Worm (Caenorhabditis elegans) whole organism, L4 larva: ENCODE data around the gene hlh-19.

Experiments
- F26F4.8 ChIP-seq: fragments of 200-800 bp; sonication (Bioruptor generic); conservative IDR thresholded peaks from 2 replicates; pipeline ENCODE4 v1.3.6; 2022; ENCODE audit warnings: missing genetic modification characterization, missing compliant biosample characterization
- F37D6.2 ChIP-seq: sonication (generic microtip); optimal IDR thresholded peaks from 2 replicates; lab custom pipeline; 2016; ENCODE audit warnings: mild to moderate bottlenecking, missing genetic modification characterization, missing compliant biosample characterization
- R02D3.7 ChIP-seq: fragments of 150-350 bp; sonication (generic microtip); optimal IDR thresholded peaks from 3 replicates; lab custom pipeline; 2014; ENCODE audit warnings: missing biosample characterization, missing genetic modification characterization
- ZK546.5 ChIP-seq, 2 experiments: sonication (generic microtip); optimal IDR thresholded peaks; 2 replicates each; lab custom pipeline; 2017; ENCODE audit warnings: missing biosample characterization in 2 of 2, missing genetic modification characterization in 2 of 2
- aha-1 ChIP-seq: fragments of 150-350 bp; peaks from one replicate; lab custom pipeline; 2014; ENCODE audit warnings: missing biosample characterization, missing genetic modification characterization
- ama-1 ChIP-seq: fragments of 150-350 bp; optimal IDR thresholded peaks from 2 replicates; lab custom pipeline; 2014; ENCODE audit warnings: inconsistent platforms, mixed read lengths
- attf-4 ChIP-seq: sonication (generic microtip); optimal IDR thresholded peaks from 3 replicates; lab custom pipeline; 2017; ENCODE audit warnings: missing biosample characterization, missing genetic modification characterization
- ces-1 ChIP-seq: fragments of 150-350 bp; sonication (generic microtip); optimal IDR thresholded peaks from 4 replicates; lab custom pipeline; 2014; ENCODE audit warnings: missing biosample characterization, missing genetic modification reagents, missing genetic modification characterization
- daf-16 ChIP-seq, 3 experiments: sonication (generic microtip); optimal IDR thresholded peaks; 2 replicates each; lab custom pipeline; 2016 to 2017; ENCODE audit warnings: missing genetic modification characterization in 3 of 3, missing genetic modification reagents in 3 of 3, mild to moderate bottlenecking in 2 of 3, missing compliant biosample characterization in 2 of 3, missing biosample characterization in 1 of 3, moderate library complexity in 1 of 3
- dmd-6 ChIP-seq: fragments of 200-800 bp; sonication (Bioruptor generic); IDR thresholded peaks from 2 replicates; pipeline ENCODE4 v1.3.6; 2022; ENCODE audit warnings: missing genetic modification reagents, missing genetic modification characterization, missing compliant biosample characterization
- egl-43 ChIP-seq: fragments of 200-800 bp; sonication (Bioruptor generic); IDR thresholded peaks from 2 replicates; pipeline ENCODE4 v1.3.6; 2022; ENCODE audit warnings: missing genetic modification reagents, missing genetic modification characterization, missing compliant biosample characterization
- fkh-10 ChIP-seq: fragments of 150-350 bp; optimal IDR thresholded peaks from 2 replicates; lab custom pipeline; 2014; ENCODE audit warnings: missing biosample characterization, missing genetic modification reagents, missing genetic modification characterization
- gei-8 ChIP-seq: fragments of 200-800 bp; sonication (Bioruptor generic); optimal IDR thresholded peaks from 2 replicates; lab custom pipeline; 2018; ENCODE audit warnings: mild to moderate bottlenecking, missing genetic modification characterization, missing compliant biosample characterization
- hlh-11 ChIP-seq: fragments of 200-800 bp; sonication (Bioruptor generic); optimal IDR thresholded peaks from 2 replicates; lab custom pipeline; 2018; ENCODE audit warnings: mild to moderate bottlenecking, missing genetic modification characterization, missing compliant biosample characterization
- hmg-1.1 ChIP-seq: fragments of 200-800 bp; sonication (Bioruptor generic); IDR thresholded peaks from 2 replicates; pipeline ENCODE4 v1.3.6; 2022; ENCODE audit warnings: missing genetic modification reagents, missing genetic modification characterization, missing compliant biosample characterization
- lin-13 ChIP-seq: fragments of 150-350 bp; optimal IDR thresholded peaks from 2 replicates; lab custom pipeline; 2014; ENCODE audit warnings: missing biosample characterization, missing genetic modification reagents, missing genetic modification characterization
- mdl-1 ChIP-seq, 2 experiments: fragments of 150-350 bp in 1 of 2; sonication (generic microtip) in 1 of 2; optimal IDR thresholded peaks; 2 replicates each; lab custom pipeline; 2014 to 2017; ENCODE audit warnings: missing biosample characterization in 2 of 2, missing genetic modification characterization in 2 of 2
- mxl-2 ChIP-seq: fragments of 200-800 bp; sonication (Bioruptor generic); conservative IDR thresholded peaks from 2 replicates; pipeline ENCODE4 v1.3.6; 2022; ENCODE audit warnings: missing genetic modification reagents, missing genetic modification characterization, missing compliant biosample characterization
- nhr-11 ChIP-seq: fragments of 150-350 bp; optimal IDR thresholded peaks from 2 replicates; lab custom pipeline; 2014; ENCODE audit warnings: missing biosample characterization, missing genetic modification characterization
- nhr-111 ChIP-seq: fragments of 200-800 bp; sonication (Bioruptor generic); optimal IDR thresholded peaks from 2 replicates; lab custom pipeline; 2018; ENCODE audit warnings: mild to moderate bottlenecking, missing genetic modification characterization, missing compliant biosample characterization
- nhr-25 ChIP-seq: sonication (generic microtip); optimal IDR thresholded peaks from 2 replicates; lab custom pipeline; 2017; ENCODE audit warnings: missing genetic modification characterization, mild to moderate bottlenecking, missing compliant biosample characterization, antibody characterized with exemption, moderate library complexity, borderline replicate concordance; ENCODE audit not compliant: insufficient read depth
- nhr-41 ChIP-seq: fragments of 200-800 bp; sonication (Bioruptor generic); IDR thresholded peaks from 2 replicates; pipeline ENCODE4 v1.3.6; 2022; ENCODE audit warnings: missing genetic modification reagents, missing genetic modification characterization, missing compliant biosample characterization
- nhr-76 ChIP-seq: fragments of 150-350 bp; optimal IDR thresholded peaks from 2 replicates; lab custom pipeline; 2014; ENCODE audit warnings: missing biosample characterization, missing genetic modification characterization
- php-3 ChIP-seq: fragments of 200-800 bp; sonication (Bioruptor generic); IDR thresholded peaks from 2 replicates; pipeline ENCODE4 v1.3.6; 2022; ENCODE audit warnings: missing genetic modification reagents, missing genetic modification characterization, missing compliant biosample characterization
- pqm-1 ChIP-seq: sonication (generic microtip); optimal IDR thresholded peaks from 2 replicates; lab custom pipeline; 2017; ENCODE audit warnings: missing biosample characterization, missing genetic modification characterization
- saeg-2 ChIP-seq: fragments of 200-800 bp; sonication (Bioruptor generic); IDR thresholded peaks from 2 replicates; pipeline ENCODE4 v1.3.6; 2022; ENCODE audit warnings: missing genetic modification reagents, missing genetic modification characterization, missing compliant biosample characterization
- spr-3 ChIP-seq: fragments of 200-800 bp; sonication (Bioruptor generic); optimal IDR thresholded peaks from 2 replicates; lab custom pipeline; 2018; ENCODE audit warnings: mild to moderate bottlenecking, missing genetic modification characterization, missing compliant biosample characterization
- tra-1 ChIP-seq: fragments of 200-800 bp; sonication (Bioruptor generic); IDR thresholded peaks from 2 replicates; pipeline ENCODE4 v1.3.6; 2022; ENCODE audit warnings: missing genetic modification reagents, missing genetic modification characterization, missing compliant biosample characterization
- unc-130 ChIP-seq: sonication (generic microtip); optimal IDR thresholded peaks from 2 replicates; lab custom pipeline; 2016; ENCODE audit warnings: missing genetic modification reagents, missing genetic modification characterization, missing compliant biosample characterization
- unc-39 ChIP-seq: sonication (generic microtip); optimal IDR thresholded peaks from 2 replicates; lab custom pipeline; 2017; ENCODE audit warnings: missing biosample characterization, missing genetic modification characterization
- zip-11 ChIP-seq: fragments of 200-800 bp; sonication (Bioruptor generic); IDR thresholded peaks from 2 replicates; pipeline ENCODE4 v1.3.6; 2022; ENCODE audit warnings: missing genetic modification characterization, missing compliant biosample characterization

Gene hlh-19

ce11 chrX:527663-528062, 29.4 kb downstream of the hlh-19 start (continued):
- TF ChIP-seq nhr-11 (no peak), ama-1 (lab: Kevin White, UChicago) (no peak), php-3 (GFP tag; lab: Robert Waterston, UW) (peak; percentile 70), gei-8 (no peak), lin-13 (no peak)

ce11 chrX:524498-524897, 32.6 kb downstream of the hlh-19 start:
- TF ChIP-seq tra-1 (no peak), aha-1 (tag; lab: Kevin White, UChicago) (peak; percentile 93)

ce11 chrX:520881-521280, 36.2 kb downstream of the hlh-19 start, which contains the start of gene B0310.3:
B0310.3 (minus strand) TSS chrX:520981.
- no peak for TF ChIP-seq nhr-76 (tag; lab: Kevin White, UChicago)
- TF ChIP-seq mdl-1 (tag; optimal IDR thresholded peaks at IDR 0.05; lab: Kevin White, UChicago), result no peak
- TF ChIP-seq unc-130 (GFP tag; lab: Kevin White, UChicago), result no peak
- TF ChIP-seq daf-16 (GFP tag; optimal IDR thresholded peaks at IDR 0.05; lab: Kevin White, UChicago), result no peak
- TF ChIP-seq daf-16 (tag; optimal IDR thresholded peaks at IDR 0.05; lab: Kevin White, UChicago), result no peak
- no peak for TF ChIP-seq ces-1
- no peak for TF ChIP-seq php-3 (GFP tag; lab: Robert Waterston, UW)
- TF ChIP-seq egl-43 (GFP tag; lab: Robert Waterston, UW), result no peak
- no peak for TF ChIP-seq fkh-10 (GFP tag; lab: Kevin White, UChicago)
- no peak for TF ChIP-seq hlh-11
- TF ChIP-seq F37D6.2 (tag; lab: Kevin White, UChicago), result no peak
- TF ChIP-seq F26F4.8 (GFP tag; lab: Robert Waterston, UW), result no peak
- TF ChIP-seq pqm-1, result no peak
- no peak for TF ChIP-seq zip-11 (GFP tag; lab: Robert Waterston, UW)
- TF ChIP-seq, all 104 proteins: peak for 0

- TF ChIP-seq aha-1 (tag; lab: Kevin White, UChicago) (peak; percentile 62), ZK546.5 (tag; optimal IDR thresholded peaks at IDR 0.05; lab: Kevin White, UChicago) (no peak)
- TF ChIP-seq, all 104 proteins: peak for 1
Observed at ce11 chrX:514023-514422, 43.1 kb downstream of the hlh-19 start.

- TF ChIP-seq dmd-6 (GFP tag; lab: Robert Waterston, UW), result no peak
- TF ChIP-seq spr-3, result no peak
- TF ChIP-seq hmg-1.1 (GFP tag; lab: Robert Waterston, UW), result no peak
- no peak for TF ChIP-seq ces-1
- no peak for TF ChIP-seq nhr-111 (GFP tag; lab: Kevin White, UChicago)
- no peak for TF ChIP-seq nhr-76 (tag; lab: Kevin White, UChicago)
- no peak for TF ChIP-seq unc-39 (tag; lab: Kevin White, UChicago)
- TF ChIP-seq F26F4.8 (GFP tag; lab: Robert Waterston, UW), result no peak
- TF ChIP-seq R02D3.7 (tag; lab: Kevin White, UChicago), result no peak
- TF ChIP-seq attf-4 (tag; lab: Kevin White, UChicago), result no peak
- TF ChIP-seq saeg-2 (GFP tag; lab: Robert Waterston, UW), result no peak
- no peak for TF ChIP-seq zip-11 (GFP tag; lab: Robert Waterston, UW)
- TF ChIP-seq nhr-25 (tag; lab: Kevin White, UChicago), result no peak
- TF ChIP-seq nhr-41 (GFP tag; lab: Robert Waterston, UW), result no peak
- TF ChIP-seq mxl-2 (GFP tag; lab: Robert Waterston, UW), result no peak
- TF ChIP-seq, all 104 proteins: peak for 0
Observed at ce11 chrX:506848-507247, 50.2 kb downstream of the hlh-19 start, which contains the start of gene B0310.2. B0310.2 (minus strand) TSS chrX:506948.
